Worm (Caenorhabditis elegans) whole organism, midembryonic: ENCODE data around the gene dhcr-24.

Experiments used
- cog-1 ChIP-seq: sonication (generic microtip); optimal IDR thresholded peaks from 2 replicates; lab custom pipeline; 2016; ENCODE audit warnings: missing genetic modification characterization, missing compliant biosample characterization
- flt-1 ChIP-seq: fragments of 200-800 bp; sonication (Bioruptor generic); IDR thresholded peaks from 2 replicates; pipeline ENCODE4 v1.3.6; 2022; ENCODE audit warnings: missing genetic modification characterization, missing compliant biosample characterization
- klf-2 ChIP-seq: fragments of 200-800 bp; sonication (Bioruptor generic); conservative IDR thresholded peaks from 2 replicates; pipeline ENCODE4 v1.3.6; 2022; ENCODE audit warnings: missing genetic modification reagents, missing genetic modification characterization, missing compliant biosample characterization
- med-1 ChIP-seq: sonication (generic microtip); optimal IDR thresholded peaks from 2 replicates; lab custom pipeline; 2017; ENCODE audit warnings: missing genetic modification characterization, mild to moderate bottlenecking, missing compliant biosample characterization, antibody characterized with exemption, missing genetic modification reagents; ENCODE audit not compliant: insufficient read depth
- ztf-23 ChIP-seq: fragments of 200-800 bp; sonication (Bioruptor generic); IDR thresholded peaks from 2 replicates; pipeline ENCODE4 v1.3.6; 2022; ENCODE audit warnings: missing genetic modification reagents, missing genetic modification characterization, missing compliant biosample characterization
- ztf-29 ChIP-seq: fragments of 200-800 bp; sonication (Bioruptor generic); IDR thresholded peaks from 2 replicates; pipeline ENCODE4 v1.3.6; 2022; ENCODE audit warnings: missing genetic modification reagents, missing genetic modification characterization, missing compliant biosample characterization

ce11 chrX:2583135-2583683 lies 19.3 kb upstream of the dhcr-24 start:
- TF ChIP-seq flt-1 (GFP tag; lab: Robert Waterston, UW): 0 out of 2 replicates have a peak, but pooled peaks have one; percentile 57
- TF ChIP-seq ztf-23 (GFP tag; lab: Robert Waterston, UW): no peak
- TF ChIP-seq cog-1: no peak
- no peak for TF ChIP-seq med-1 (GFP tag; lab: Kevin White, UChicago)
- TF ChIP-seq ztf-29 (GFP tag; lab: Robert Waterston, UW): peak; percentile 46; the same call in 1 of the 2 replicates
- TF ChIP-seq klf-2 (GFP tag; lab: Robert Waterston, UW): no peak
